Fruit fly (Drosophila melanogaster) whole organism, pupa: ENCODE measurements around the gene CG4995.
A peak's percentile ranks its signal among the peaks of the same experiment; 100 is the strongest.

Experiments used
- CG10348 ChIP-seq: fragments of 200-800 bp; sonication (Bioruptor generic); IDR thresholded peaks from 2 replicates; pipeline ENCODE4 v1.3.6; 2022; ENCODE audit warnings: missing biosample characterization, missing genetic modification characterization
- CG12605 ChIP-seq: fragments of 200-800 bp; sonication (Bioruptor generic); IDR thresholded peaks from 2 replicates; pipeline ENCODE4 v1.3.6; 2022; ENCODE audit warnings: missing biosample characterization, missing genetic modification characterization
- CG13204 ChIP-seq: fragments of 200-800 bp; sonication (Bioruptor generic); optimal IDR thresholded peaks from 2 replicates; lab custom pipeline; 2018; ENCODE audit warnings: missing biosample characterization, mild to moderate bottlenecking, missing genetic modification characterization, moderate library complexity
- CG14655 ChIP-seq: fragments of 200-800 bp; sonication (Bioruptor generic); optimal IDR thresholded peaks from 3 replicates; lab custom pipeline; 2017; ENCODE audit warnings: mild to moderate bottlenecking, missing biosample characterization, missing genetic modification reagents, missing genetic modification characterization
- CG15710 ChIP-seq: fragments of 200-800 bp; sonication (Bioruptor generic); optimal IDR thresholded peaks from 2 replicates; lab custom pipeline; 2018; ENCODE audit warnings: missing biosample characterization, mild to moderate bottlenecking, missing genetic modification characterization, moderate library complexity
- CG17806 ChIP-seq: fragments of 200-800 bp; sonication (Bioruptor generic); optimal IDR thresholded peaks from 2 replicates; lab custom pipeline; 2018; ENCODE audit warnings: missing biosample characterization, mild to moderate bottlenecking, missing genetic modification characterization, moderate library complexity
- CG32121 ChIP-seq: fragments of 200-800 bp; sonication (Bioruptor generic); IDR thresholded peaks from 2 replicates; pipeline ENCODE4 v1.3.6; 2022; ENCODE audit warnings: missing biosample characterization, missing genetic modification characterization
- CG34367 ChIP-seq: fragments of 200-800 bp; sonication (Bioruptor generic); optimal IDR thresholded peaks from 2 replicates; lab custom pipeline; 2018; ENCODE audit warnings: missing biosample characterization, mild to moderate bottlenecking, missing genetic modification characterization
- CG4496 ChIP-seq: fragments of 200-800 bp; sonication (Bioruptor generic); IDR thresholded peaks from 3 replicates; pipeline ENCODE4 v1.3.6; 2022; ENCODE audit warnings: missing biosample characterization, missing genetic modification characterization
- CG8159 ChIP-seq: fragments of 200-800 bp; sonication (Bioruptor generic); optimal IDR thresholded peaks from 3 replicates; lab custom pipeline; 2018; ENCODE audit warnings: missing biosample characterization, mild to moderate bottlenecking, missing genetic modification characterization, moderate library complexity
- CG8301 ChIP-seq: fragments of 200-800 bp; sonication (Bioruptor generic); optimal IDR thresholded peaks from 2 replicates; lab custom pipeline; 2018; ENCODE audit warnings: missing biosample characterization, mild to moderate bottlenecking, missing genetic modification characterization
- CG9948 ChIP-seq: fragments of 200-800 bp; sonication (Bioruptor generic); optimal IDR thresholded peaks from 2 replicates; lab custom pipeline; 2018; ENCODE audit warnings: missing biosample characterization, mild to moderate bottlenecking, missing genetic modification characterization, moderate library complexity
- D1 ChIP-seq: fragments of 200-800 bp; sonication (Bioruptor generic); optimal IDR thresholded peaks from 2 replicates; lab custom pipeline; 2018; ENCODE audit warnings: missing biosample characterization, mild to moderate bottlenecking, missing genetic modification characterization, moderate library complexity
- EcR ChIP-seq: fragments of 200-800 bp; sonication (Bioruptor generic); optimal IDR thresholded peaks from 3 replicates; lab custom pipeline; 2019; ENCODE audit warnings: missing biosample characterization, missing genetic modification characterization, mild to moderate bottlenecking, moderate library complexity, missing genetic modification reagents
- Ets98B ChIP-seq: fragments of 200-800 bp; sonication (Bioruptor generic); IDR thresholded peaks from 2 replicates; pipeline ENCODE4 v1.3.6; 2022; ENCODE audit warnings: missing biosample characterization, missing genetic modification characterization
- Pif1A ChIP-seq: fragments of 200-800 bp; sonication (Bioruptor generic); optimal IDR thresholded peaks from 3 replicates; lab custom pipeline; 2016; ENCODE audit warnings: missing biosample characterization, missing genetic modification characterization
- Pif1B ChIP-seq: fragments of 200-800 bp; sonication (Bioruptor generic); optimal IDR thresholded peaks from 3 replicates; lab custom pipeline; 2016; ENCODE audit warnings: missing biosample characterization, missing genetic modification characterization
- Snoo ChIP-seq: fragments of 200-800 bp; sonication (Bioruptor generic); optimal IDR thresholded peaks from 3 replicates; lab custom pipeline; 2017; ENCODE audit warnings: missing biosample characterization, mild to moderate bottlenecking, missing genetic modification characterization, inconsistent platforms
- fd96Ca ChIP-seq: fragments of 200-800 bp; sonication (Bioruptor generic); IDR thresholded peaks from 3 replicates; pipeline ENCODE4 v1.3.6; 2022; ENCODE audit warnings: missing biosample characterization, missing genetic modification characterization
- gl ChIP-seq: fragments of 200-800 bp; sonication (Bioruptor generic); optimal IDR thresholded peaks from 2 replicates; lab custom pipeline; 2018; ENCODE audit warnings: missing biosample characterization, mild to moderate bottlenecking, missing genetic modification characterization
- rn ChIP-seq: fragments of 200-800 bp; sonication (Bioruptor generic); IDR thresholded peaks from 2 replicates; pipeline ENCODE4 v1.3.6; 2022; ENCODE audit warnings: missing biosample characterization, missing genetic modification characterization

CG4995 gene

DNA sequence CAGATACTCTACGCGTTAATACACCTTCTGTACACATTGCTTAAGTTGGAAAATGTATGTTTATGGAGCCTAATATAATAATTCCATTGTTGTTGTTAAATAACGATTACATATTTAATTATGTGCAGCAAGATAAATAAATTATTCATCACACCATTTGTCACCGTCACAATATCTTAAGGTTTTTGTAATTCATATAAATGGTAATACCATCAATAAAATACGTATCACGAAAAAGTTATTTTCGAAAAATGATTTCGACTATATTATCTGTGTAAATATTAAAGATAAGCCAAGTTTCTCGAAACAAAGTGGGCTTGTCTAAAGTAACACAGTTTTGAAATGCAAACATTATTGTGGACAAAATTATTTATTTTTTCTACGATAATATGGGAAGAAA, at the start of gene CG4995:
TSS of gene CG4995 (plus strand) at position 301 of the 400 bp plus-strand sequence.
- no peak for TF ChIP-seq CG14655 (GFP tag; lab: Kevin White, UChicago)
- no peak for TF ChIP-seq CG12605
- no peak for TF ChIP-seq CG17806 (tag; lab: Kevin White, UChicago)
- TF ChIP-seq CG4496, result no peak
- no peak for TF ChIP-seq CG8301 (tag; lab: Kevin White, UChicago)
- no peak for TF ChIP-seq gl (tag; lab: Kevin White, UChicago)
- TF ChIP-seq fd96Ca, result no peak
- TF ChIP-seq CG10348 (GFP tag; lab: Robert Waterston, UW), result no peak
- no peak for TF ChIP-seq D1 (tag; lab: Kevin White, UChicago)

DNA sequence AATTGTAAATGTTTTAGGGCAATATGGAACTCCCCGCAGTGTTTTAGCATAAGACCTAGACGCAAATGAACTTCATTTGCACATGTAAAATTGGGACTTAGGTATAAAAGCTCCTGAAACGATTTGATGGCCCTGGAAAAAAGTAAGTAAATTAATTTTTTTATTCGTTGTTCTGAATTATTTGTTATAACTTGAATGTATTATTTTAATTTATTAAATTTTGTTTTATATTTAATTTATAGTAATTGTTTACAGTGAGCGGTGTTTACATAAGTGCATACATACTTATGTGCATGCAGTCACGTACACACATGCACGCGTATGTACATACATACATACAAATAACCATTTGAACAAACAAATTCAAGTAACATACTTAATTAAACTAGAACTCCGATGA, 45.8 kb upstream of the CG4995 start:
- TF ChIP-seq CG8159 (tag; lab: Kevin White, UChicago), result no peak
- TF ChIP-seq EcR, result no peak
- TF ChIP-seq CG13204 (GFP tag; lab: Kevin White, UChicago), result no peak
- peak; percentile 37 for TF ChIP-seq CG15710 (tag; lab: Kevin White, UChicago)
- peak; percentile 64 for TF ChIP-seq CG32121 (GFP tag; lab: Robert Waterston, UW)
- TF ChIP-seq CG4496, result peak; percentile 67; the same call in 2 of the 3 replicates
- TF ChIP-seq CG14655 (GFP tag; lab: Kevin White, UChicago), result no peak
- peak; percentile 64 for TF ChIP-seq CG12605
- TF ChIP-seq Pif1B (GFP tag; lab: Kevin White, UChicago), result no peak
- no peak for TF ChIP-seq CG9948 (tag; lab: Kevin White, UChicago)
- no peak for TF ChIP-seq Pif1A (GFP tag; lab: Kevin White, UChicago)
- no peak for TF ChIP-seq fd96Ca
- TF ChIP-seq gl (tag; lab: Kevin White, UChicago), result no peak
- TF ChIP-seq Ets98B (GFP tag; lab: Robert Waterston, UW), result no peak; the same call in 1 of the 2 replicates
- TF ChIP-seq CG8301 (tag; lab: Kevin White, UChicago), result no peak
- no peak for TF ChIP-seq CG34367
- TF ChIP-seq Snoo (tag; lab: Kevin White, UChicago), result peak; percentile 45
- TF ChIP-seq CG17806 (tag; lab: Kevin White, UChicago), result peak; percentile 75

DNA sequence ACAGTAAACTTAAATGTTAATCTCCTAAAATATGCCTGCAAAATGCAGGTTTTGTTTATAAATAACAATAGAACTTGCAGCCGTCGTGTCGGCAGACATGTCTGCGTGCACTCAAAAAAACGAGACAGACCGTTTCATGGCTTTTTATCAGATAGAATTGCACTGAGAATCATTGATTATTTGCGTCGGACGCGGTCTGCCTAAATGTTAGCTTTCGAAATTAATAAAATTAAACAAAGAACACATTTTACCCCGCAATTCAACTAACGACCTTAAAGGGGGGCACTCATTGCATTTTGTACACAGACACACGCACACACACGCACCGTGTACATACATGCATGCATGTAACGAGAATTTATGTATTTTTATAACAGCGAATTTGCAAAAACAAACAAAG, 45.4 kb upstream of the CG4995 start:
- no peak for TF ChIP-seq CG8159 (tag; lab: Kevin White, UChicago)
- TF ChIP-seq D1 (tag; lab: Kevin White, UChicago), result no peak
- TF ChIP-seq CG10348 (GFP tag; lab: Robert Waterston, UW), result no peak
- TF ChIP-seq fd96Ca, result no peak
- peak; percentile 46 for TF ChIP-seq Pif1B (GFP tag; lab: Kevin White, UChicago)
- TF ChIP-seq CG12605, result peak; percentile 19; the same call in 1 of the 2 replicates
- no peak for TF ChIP-seq CG9948 (tag; lab: Kevin White, UChicago)
- no peak for TF ChIP-seq CG13204 (GFP tag; lab: Kevin White, UChicago)
- TF ChIP-seq CG14655 (GFP tag; lab: Kevin White, UChicago), result no peak
- peak; percentile 5 for TF ChIP-seq gl (tag; lab: Kevin White, UChicago)
- no peak for TF ChIP-seq EcR
- peak; percentile 74 for TF ChIP-seq Pif1A (GFP tag; lab: Kevin White, UChicago)
- peak; percentile 27 for TF ChIP-seq CG32121 (GFP tag; lab: Robert Waterston, UW)
- TF ChIP-seq CG34367, result no peak
- TF ChIP-seq CG8301 (tag; lab: Kevin White, UChicago), result no peak
- TF ChIP-seq CG17806 (tag; lab: Kevin White, UChicago), result peak; percentile 32
- peak; percentile 74 for TF ChIP-seq CG4496
- peak; percentile 47; the same call in 1 of the 2 replicates for TF ChIP-seq rn
- no peak for TF ChIP-seq Snoo (tag; lab: Kevin White, UChicago)
- TF ChIP-seq Ets98B (GFP tag; lab: Robert Waterston, UW), result no peak; the same call in 1 of the 2 replicates
- TF ChIP-seq CG15710 (tag; lab: Kevin White, UChicago), result no peak
- TF ChIP-seq, all 21 proteins: peak for 8

DNA sequence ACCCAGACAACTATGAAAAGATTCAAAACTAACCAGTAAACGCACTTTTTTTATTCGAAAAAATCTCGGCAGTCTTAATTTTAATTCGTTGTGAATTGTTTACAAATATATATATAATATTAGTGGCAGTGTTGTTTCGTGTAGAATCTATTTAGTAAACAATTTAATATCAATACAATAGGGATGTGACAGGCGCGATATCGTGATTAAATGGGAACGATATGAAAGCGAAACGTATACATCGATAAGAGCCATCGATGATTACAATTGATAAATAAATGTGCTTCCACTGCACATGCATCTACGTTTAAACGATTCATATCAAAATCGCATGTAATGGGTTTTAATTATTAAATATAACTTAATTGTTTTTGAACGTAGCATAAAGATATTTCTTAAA, 44.9 kb upstream of the CG4995 start:
- no peak for TF ChIP-seq CG32121 (GFP tag; lab: Robert Waterston, UW)
- TF ChIP-seq CG15710 (tag; lab: Kevin White, UChicago), result no peak
- TF ChIP-seq CG12605, result no peak
- no peak for TF ChIP-seq Ets98B (GFP tag; lab: Robert Waterston, UW)
- no peak for TF ChIP-seq CG4496
- TF ChIP-seq CG14655 (GFP tag; lab: Kevin White, UChicago), result no peak
- no peak for TF ChIP-seq fd96Ca
- no peak for TF ChIP-seq Pif1A (GFP tag; lab: Kevin White, UChicago)
- TF ChIP-seq, all 21 proteins: peak for 0

DNA sequence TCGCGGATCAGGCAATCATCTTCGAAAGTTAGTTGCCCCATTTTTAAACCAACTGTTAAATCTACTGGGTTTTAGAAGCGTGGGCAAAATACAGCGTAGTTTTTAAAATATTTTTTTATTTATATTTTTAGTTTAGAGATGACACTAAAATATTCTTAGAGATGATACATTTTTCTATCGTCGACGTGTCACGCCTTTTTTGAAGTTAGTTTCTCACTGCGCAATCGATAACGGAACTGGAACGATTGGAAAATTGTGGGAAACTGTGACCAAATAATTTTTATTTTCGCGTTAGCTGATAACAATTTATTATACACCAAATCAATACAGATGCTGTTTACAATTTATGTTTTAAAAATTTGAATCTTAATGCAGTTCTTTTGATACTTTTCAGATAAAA, 43.6 kb upstream of the CG4995 start, which contains the start of gene Utx:
TSS of gene Utx (minus strand) at position 154 of the 400 bp plus-strand sequence.
- TF ChIP-seq CG4496, result no peak
- TF ChIP-seq CG32121 (GFP tag; lab: Robert Waterston, UW), result no peak
- TF ChIP-seq CG9948 (tag; lab: Kevin White, UChicago), result no peak
- TF ChIP-seq rn, result no peak
- no peak for TF ChIP-seq Snoo (tag; lab: Kevin White, UChicago)
- no peak for TF ChIP-seq Pif1B (GFP tag; lab: Kevin White, UChicago)
- no peak for TF ChIP-seq fd96Ca
- TF ChIP-seq CG34367, result no peak
- no peak for TF ChIP-seq CG14655 (GFP tag; lab: Kevin White, UChicago)
- TF ChIP-seq Pif1A (GFP tag; lab: Kevin White, UChicago), result no peak
- no peak for TF ChIP-seq D1 (tag; lab: Kevin White, UChicago)
- TF ChIP-seq CG12605, result no peak
- TF ChIP-seq Ets98B (GFP tag; lab: Robert Waterston, UW), result no peak
- TF ChIP-seq EcR, result no peak
- TF ChIP-seq CG13204 (GFP tag; lab: Kevin White, UChicago), result no peak
- no peak for TF ChIP-seq CG15710 (tag; lab: Kevin White, UChicago)
- TF ChIP-seq CG8301 (tag; lab: Kevin White, UChicago), result no peak
- no peak for TF ChIP-seq CG17806 (tag; lab: Kevin White, UChicago)
- no peak for TF ChIP-seq gl (tag; lab: Kevin White, UChicago)
- no peak for TF ChIP-seq CG8159 (tag; lab: Kevin White, UChicago)
